Worm (Caenorhabditis elegans) whole organism, midembryonic: Measurements from ENCODE around the gene Y59A8B.19.
"Not testable (repeated sequence)": the region's sequence is repeated elsewhere in the genome, so short reads cannot be mapped to it uniquely, and the experiment has no call there.

Experiments
- T22C8.4 ChIP-seq: fragments of 200-800 bp; sonication (Bioruptor generic); IDR thresholded peaks from 2 replicates; pipeline ENCODE4 v1.3.6; 2022; ENCODE audit warnings: missing genetic modification characterization, missing compliant biosample characterization
- cog-1 ChIP-seq: sonication (generic microtip); optimal IDR thresholded peaks from 2 replicates; lab custom pipeline; 2016; ENCODE audit warnings: missing genetic modification characterization, missing compliant biosample characterization
- flt-1 ChIP-seq: fragments of 200-800 bp; sonication (Bioruptor generic); IDR thresholded peaks from 2 replicates; pipeline ENCODE4 v1.3.6; 2022; ENCODE audit warnings: missing genetic modification characterization, missing compliant biosample characterization
- klf-2 ChIP-seq: fragments of 200-800 bp; sonication (Bioruptor generic); conservative IDR thresholded peaks from 2 replicates; pipeline ENCODE4 v1.3.6; 2022; ENCODE audit warnings: missing genetic modification reagents, missing genetic modification characterization, missing compliant biosample characterization
- med-1 ChIP-seq: sonication (generic microtip); optimal IDR thresholded peaks from 2 replicates; lab custom pipeline; 2017; ENCODE audit warnings: missing genetic modification characterization, mild to moderate bottlenecking, missing compliant biosample characterization, antibody characterized with exemption, missing genetic modification reagents; ENCODE audit not compliant: insufficient read depth
- ref-1 ChIP-seq: fragments of 200-800 bp; sonication (Bioruptor generic); conservative IDR thresholded peaks from 2 replicates; pipeline ENCODE4 v1.3.6; 2022; ENCODE audit warnings: missing genetic modification reagents, missing genetic modification characterization, missing compliant biosample characterization
- tab-1 ChIP-seq: fragments of 200-800 bp; sonication (Bioruptor generic); IDR thresholded peaks from 2 replicates; pipeline ENCODE4 v1.3.6; 2022; ENCODE audit warnings: missing genetic modification characterization, missing compliant biosample characterization
- ztf-23 ChIP-seq: fragments of 200-800 bp; sonication (Bioruptor generic); IDR thresholded peaks from 2 replicates; pipeline ENCODE4 v1.3.6; 2022; ENCODE audit warnings: missing genetic modification reagents, missing genetic modification characterization, missing compliant biosample characterization
- ztf-29 ChIP-seq: fragments of 200-800 bp; sonication (Bioruptor generic); IDR thresholded peaks from 2 replicates; pipeline ENCODE4 v1.3.6; 2022; ENCODE audit warnings: missing genetic modification reagents, missing genetic modification characterization, missing compliant biosample characterization

Y59A8B.19 gene

DNA sequence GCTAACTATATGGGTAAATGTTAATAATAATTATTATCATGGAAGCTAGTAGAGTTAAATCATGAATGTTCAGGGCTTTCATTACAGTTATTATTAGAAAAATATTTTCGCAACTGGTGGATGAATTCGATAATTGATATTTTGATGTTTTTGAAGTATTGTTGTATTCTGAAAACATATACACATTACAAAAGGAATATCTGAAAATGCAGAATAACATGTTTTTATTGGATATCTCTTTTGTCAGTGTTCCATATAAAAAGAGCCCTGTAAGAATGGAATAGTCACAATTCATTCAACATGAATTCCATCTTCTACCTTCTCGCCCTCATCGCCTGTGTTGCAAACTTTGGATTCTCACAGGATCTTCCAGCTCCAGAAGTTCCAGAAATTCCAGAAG, at the start of gene Y59A8B.19:
Y59A8B.19 (plus strand) TSS at position 301 of the 400 bp plus-strand sequence.
- TF ChIP-seq cog-1 (tag; lab: Kevin White, UChicago); klf-2 (GFP tag; lab: Robert Waterston, UW); ref-1 (GFP tag; lab: Robert Waterston, UW): not testable (repeated sequence)

DNA sequence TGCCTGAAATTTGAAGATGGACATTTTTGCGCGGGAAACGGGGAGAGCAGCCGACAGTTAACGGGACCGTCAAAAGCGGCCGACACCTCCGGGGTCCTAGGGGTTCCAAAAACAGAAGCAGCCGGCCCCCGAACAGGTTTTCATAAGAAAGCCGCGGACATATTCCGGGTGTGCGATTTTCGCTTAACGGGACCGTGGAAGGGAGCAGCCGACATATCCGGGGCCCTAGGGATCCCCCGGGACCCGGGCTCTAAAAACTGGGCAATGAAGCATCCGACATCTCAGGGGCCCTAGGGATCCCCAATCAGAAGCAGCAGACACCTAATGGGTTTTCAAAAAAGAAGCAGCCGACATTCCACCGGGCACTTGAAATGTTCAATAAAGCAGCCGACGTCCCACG, 44.5 kb upstream of the Y59A8B.19 start:
- TF ChIP-seq med-1 (GFP tag; lab: Kevin White, UChicago): no peak
- no peak for TF ChIP-seq klf-2 (GFP tag; lab: Robert Waterston, UW)
- TF ChIP-seq ztf-23 (GFP tag; lab: Robert Waterston, UW): no peak
- TF ChIP-seq tab-1: no peak
- TF ChIP-seq T22C8.4: no peak
- no peak for TF ChIP-seq ztf-29 (GFP tag; lab: Robert Waterston, UW)
- TF ChIP-seq flt-1 (GFP tag; lab: Robert Waterston, UW): no peak
- no peak for TF ChIP-seq ref-1 (GFP tag; lab: Robert Waterston, UW)
- TF ChIP-seq cog-1 (tag; lab: Kevin White, UChicago): no peak

DNA sequence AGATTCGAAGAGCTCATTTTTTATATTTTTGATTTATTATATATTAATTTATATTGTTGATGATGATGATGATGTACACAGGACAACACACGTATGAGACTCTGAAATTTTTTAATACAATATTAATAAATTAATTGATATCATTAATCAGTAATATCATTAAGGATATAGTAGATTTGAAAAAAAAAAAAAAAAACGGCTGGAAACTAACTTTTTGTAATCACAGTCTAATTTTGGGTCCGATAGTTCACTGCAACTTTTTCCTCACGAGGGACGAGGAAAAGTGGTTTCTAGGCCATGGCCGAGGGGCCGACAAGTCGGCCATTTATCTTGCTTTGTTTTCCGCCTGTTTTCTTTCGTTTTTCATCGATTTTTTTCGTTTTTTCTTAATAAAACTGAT, 40.3 kb upstream of the Y59A8B.19 start, which contains the start of gene gck-3:
gck-3 (minus strand) TSS at position 101 of the 400 bp plus-strand sequence.
- TF ChIP-seq tab-1 (no peak), med-1 (GFP tag; lab: Kevin White, UChicago) (no peak), klf-2 (GFP tag; lab: Robert Waterston, UW) (no peak), cog-1 (tag; lab: Kevin White, UChicago) (no peak), ztf-23 (GFP tag; lab: Robert Waterston, UW) (no peak), ref-1 (GFP tag; lab: Robert Waterston, UW) (no peak), ztf-29 (GFP tag; lab: Robert Waterston, UW) (no peak), flt-1 (GFP tag; lab: Robert Waterston, UW) (no peak), T22C8.4 (no peak)

DNA sequence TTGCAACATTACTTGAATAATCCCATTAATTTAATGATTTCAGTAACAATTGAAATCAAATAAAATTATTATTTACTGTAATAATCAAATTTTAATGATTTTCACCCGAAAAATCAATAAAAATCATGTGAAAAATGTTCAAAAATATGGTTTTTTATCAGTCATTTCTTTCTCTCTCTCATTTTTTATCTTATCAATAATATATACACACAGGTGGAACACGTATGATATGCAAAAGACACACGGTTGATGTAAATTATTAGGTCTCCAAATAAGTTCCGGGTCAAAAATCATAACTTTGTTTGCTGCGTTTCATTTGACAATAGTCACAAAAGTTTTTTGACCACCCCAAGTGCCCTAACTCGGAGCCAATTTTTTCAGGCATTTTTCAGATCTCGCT, 28.8 kb upstream of the Y59A8B.19 start:
- TF ChIP-seq cog-1 (tag; lab: Kevin White, UChicago) (no peak), T22C8.4 (no peak), ref-1 (GFP tag; lab: Robert Waterston, UW) (no peak), flt-1 (GFP tag; lab: Robert Waterston, UW) (no peak), med-1 (GFP tag; lab: Kevin White, UChicago) (no peak), ztf-29 (GFP tag; lab: Robert Waterston, UW) (no peak), tab-1 (no peak), ztf-23 (GFP tag; lab: Robert Waterston, UW) (no peak), klf-2 (GFP tag; lab: Robert Waterston, UW) (no peak)

DNA sequence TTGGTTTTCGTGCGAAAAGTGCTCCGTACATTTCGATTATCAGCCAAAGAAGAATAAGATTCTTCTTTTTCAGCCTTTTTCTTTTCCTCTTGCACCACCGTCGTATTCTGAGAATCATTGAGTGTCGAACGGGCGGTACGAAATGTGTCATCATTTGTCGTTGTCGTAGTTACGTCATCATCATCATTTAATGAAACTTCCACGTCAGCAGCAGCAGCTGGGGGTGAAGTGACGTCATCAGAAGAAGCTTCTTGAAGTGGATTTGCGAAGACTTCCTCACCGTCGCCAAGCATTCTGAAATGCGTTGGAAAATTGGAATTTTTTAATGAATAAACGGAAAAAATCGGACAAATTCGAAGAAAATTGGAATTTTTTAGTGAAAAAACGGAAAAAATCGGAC, 27.2 kb upstream of the Y59A8B.19 start, which contains the start of gene snx-6:
snx-6 (minus strand) TSS at position 294 of the 400 bp plus-strand sequence.
- TF ChIP-seq ztf-29 (GFP tag; lab: Robert Waterston, UW) (no peak), T22C8.4 (no peak), klf-2 (GFP tag; lab: Robert Waterston, UW) (no peak), ztf-23 (GFP tag; lab: Robert Waterston, UW) (no peak), ref-1 (GFP tag; lab: Robert Waterston, UW) (no peak), flt-1 (GFP tag; lab: Robert Waterston, UW) (no peak), med-1 (GFP tag; lab: Kevin White, UChicago) (no peak), cog-1 (tag; lab: Kevin White, UChicago) (no peak), tab-1 (no peak)

DNA sequence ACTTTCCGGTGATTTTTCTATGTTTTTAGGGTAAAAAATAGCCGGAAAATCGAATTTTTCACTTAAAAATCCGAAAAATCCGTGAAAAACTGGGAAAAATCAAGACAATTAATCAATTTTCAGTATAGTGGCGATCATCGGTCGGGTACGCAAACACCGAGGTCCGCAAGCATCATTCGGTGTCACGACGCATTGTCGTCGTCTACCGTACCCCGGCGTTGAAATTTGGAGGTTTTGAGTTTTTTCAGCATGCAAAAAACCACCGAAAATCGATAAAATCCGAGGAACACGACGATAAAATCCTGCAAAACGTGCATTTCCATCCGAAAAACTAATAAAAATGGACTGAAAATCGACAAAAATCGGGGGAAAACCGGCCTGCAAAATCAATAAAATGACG, 25.3 kb upstream of the Y59A8B.19 start:
- TF ChIP-seq ztf-29 (GFP tag; lab: Robert Waterston, UW) (no peak), med-1 (GFP tag; lab: Kevin White, UChicago) (no peak), cog-1 (tag; lab: Kevin White, UChicago) (no peak), ztf-23 (GFP tag; lab: Robert Waterston, UW) (no peak), klf-2 (GFP tag; lab: Robert Waterston, UW) (no peak)

DNA sequence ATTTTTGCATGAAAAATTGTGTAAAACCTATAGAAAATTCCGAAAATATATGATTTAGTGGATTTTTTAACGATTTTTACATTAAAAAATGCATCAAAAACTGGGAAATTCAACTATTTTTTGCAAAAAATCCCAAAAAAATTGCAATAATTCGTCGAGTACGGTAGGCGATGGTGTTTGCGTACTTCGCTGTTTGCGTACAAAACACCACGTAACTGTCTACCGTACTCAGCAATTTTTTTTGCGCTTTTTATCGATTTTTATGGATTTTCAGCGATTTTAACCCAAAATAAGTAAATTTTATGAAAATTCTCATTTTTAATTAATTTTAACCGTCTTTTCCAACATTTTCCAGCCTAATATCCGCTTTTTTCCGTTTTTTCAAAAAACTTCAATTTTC, 24.1 kb upstream of the Y59A8B.19 start:
- TF ChIP-seq cog-1 (tag; lab: Kevin White, UChicago) (no peak), tab-1 (no peak), flt-1 (GFP tag; lab: Robert Waterston, UW) (no peak), ztf-29 (GFP tag; lab: Robert Waterston, UW) (no peak), klf-2 (GFP tag; lab: Robert Waterston, UW) (no peak), T22C8.4 (no peak), med-1 (GFP tag; lab: Kevin White, UChicago) (no peak)

DNA sequence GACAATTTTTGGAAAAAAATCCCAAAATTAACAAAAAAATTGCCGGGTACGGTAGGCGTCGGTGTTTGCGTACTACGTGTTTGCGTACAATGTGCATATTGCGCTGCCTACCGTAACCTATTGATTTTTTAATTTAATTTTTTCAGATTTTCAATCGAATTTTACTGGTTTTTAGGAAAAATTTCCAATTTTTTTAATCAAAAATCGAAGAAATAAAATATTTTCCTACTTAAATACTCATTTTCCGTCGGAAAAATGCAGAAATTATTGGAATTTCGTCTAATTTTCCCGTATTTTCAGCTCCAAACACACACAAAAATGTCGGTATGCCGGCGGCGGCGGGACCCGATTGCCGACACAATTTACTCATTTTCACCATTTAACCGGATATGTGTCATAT, 21.1 kb upstream of the Y59A8B.19 start, which contains the start of gene Y59A8B.21:
Y59A8B.21 (plus strand) TSS at position 301 of the 400 bp plus-strand sequence.
- TF ChIP-seq cog-1 (tag; lab: Kevin White, UChicago): no peak
- no peak for TF ChIP-seq T22C8.4
- TF ChIP-seq ztf-29 (GFP tag; lab: Robert Waterston, UW): no peak
- TF ChIP-seq ztf-23 (GFP tag; lab: Robert Waterston, UW): no peak
- TF ChIP-seq tab-1: no peak
- no peak for TF ChIP-seq ref-1 (GFP tag; lab: Robert Waterston, UW)
- TF ChIP-seq med-1 (GFP tag; lab: Kevin White, UChicago): no peak
- no peak for TF ChIP-seq flt-1 (GFP tag; lab: Robert Waterston, UW)
- no peak for TF ChIP-seq klf-2 (GFP tag; lab: Robert Waterston, UW)

DNA sequence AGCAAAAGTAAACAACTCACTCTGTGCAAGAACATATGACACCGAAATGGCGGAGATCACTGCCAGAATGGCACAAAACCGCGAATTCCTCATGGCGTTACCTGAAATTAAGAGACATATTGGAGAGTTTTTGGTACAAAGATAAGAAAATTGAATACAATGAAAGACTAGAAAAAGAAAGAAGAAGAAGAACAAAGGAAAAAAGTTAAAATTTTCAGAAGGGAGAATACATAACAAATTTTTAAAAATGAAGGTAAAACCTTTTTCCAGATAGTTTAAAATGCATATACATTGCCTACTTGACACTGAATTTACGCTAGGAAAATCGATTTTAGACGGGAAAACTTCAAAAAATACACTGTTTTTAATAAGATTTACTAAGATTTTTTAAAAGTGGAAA, 5.8 kb upstream of the Y59A8B.19 start, which contains the start of gene lon-8:
lon-8 (minus strand) TSS at position 101 of the 400 bp plus-strand sequence.
- TF ChIP-seq tab-1: no peak
- no peak for TF ChIP-seq ztf-23 (GFP tag; lab: Robert Waterston, UW)
- TF ChIP-seq flt-1 (GFP tag; lab: Robert Waterston, UW): no peak
- TF ChIP-seq ztf-29 (GFP tag; lab: Robert Waterston, UW): no peak
- no peak for TF ChIP-seq med-1 (GFP tag; lab: Kevin White, UChicago)
- TF ChIP-seq T22C8.4: no peak
- TF ChIP-seq cog-1 (tag; lab: Kevin White, UChicago): no peak
- TF ChIP-seq klf-2 (GFP tag; lab: Robert Waterston, UW): no peak
- TF ChIP-seq ref-1 (GFP tag; lab: Robert Waterston, UW): no peak
